Worm (Caenorhabditis elegans) whole organism, L4 larva: ENCODE measurements around the gene srg-27.

Experiments
- F49E8.2 ChIP-seq: sonication (generic microtip); optimal IDR thresholded peaks from 2 replicates; lab custom pipeline; 2016; ENCODE audit warnings: missing compliant biosample characterization, mild to moderate bottlenecking, missing genetic modification characterization, borderline replicate concordance
- T26A8.4 ChIP-seq: fragments of 200-800 bp; sonication (Bioruptor generic); IDR thresholded peaks from 2 replicates; pipeline ENCODE4 v1.3.6; 2022; ENCODE audit warnings: missing genetic modification characterization, missing compliant biosample characterization
- Y75B8A.6 ChIP-seq: fragments of 200-800 bp; sonication (Bioruptor generic); IDR thresholded peaks from 2 replicates; pipeline ENCODE4 v1.3.6; 2022; ENCODE audit warnings: missing genetic modification reagents, missing genetic modification characterization, missing compliant biosample characterization
- ZK337.2 ChIP-seq: fragments of 200-800 bp; sonication (Bioruptor generic); IDR thresholded peaks from 2 replicates; pipeline ENCODE4 v1.3.6; 2022; ENCODE audit warnings: missing genetic modification reagents, missing genetic modification characterization, missing compliant biosample characterization
- aly-2 ChIP-seq: sonication (generic microtip); optimal IDR thresholded peaks from 2 replicates; lab custom pipeline; 2018; ENCODE audit warnings: missing biosample characterization, missing genetic modification characterization
- ceh-32 ChIP-seq: sonication (generic microtip); optimal IDR thresholded peaks from 2 replicates; lab custom pipeline; 2016; ENCODE audit warnings: mild to moderate bottlenecking, missing genetic modification characterization, missing compliant biosample characterization; ENCODE audit not compliant: poor library complexity
- ces-1 ChIP-seq: fragments of 150-350 bp; sonication (generic microtip); optimal IDR thresholded peaks from 4 replicates; lab custom pipeline; 2014; ENCODE audit warnings: missing biosample characterization, missing genetic modification reagents, missing genetic modification characterization
- mdl-1 ChIP-seq, 2 experiments: fragments of 150-350 bp in 1 of 2; sonication (generic microtip) in 1 of 2; optimal IDR thresholded peaks; 2 replicates each; lab custom pipeline; 2014 to 2017; ENCODE audit warnings: missing biosample characterization in 2 of 2, missing genetic modification characterization in 2 of 2
- nhr-11 ChIP-seq: fragments of 150-350 bp; optimal IDR thresholded peaks from 2 replicates; lab custom pipeline; 2014; ENCODE audit warnings: missing biosample characterization, missing genetic modification characterization
- nhr-111 ChIP-seq: fragments of 200-800 bp; sonication (Bioruptor generic); optimal IDR thresholded peaks from 2 replicates; lab custom pipeline; 2018; ENCODE audit warnings: mild to moderate bottlenecking, missing genetic modification characterization, missing compliant biosample characterization
- skn-1 ChIP-seq: fragments of 150-350 bp; optimal IDR thresholded peaks from 2 replicates; lab custom pipeline; 2014; ENCODE audit warnings: missing biosample characterization, missing genetic modification characterization
- ztf-11 ChIP-seq: fragments of 150-350 bp; optimal IDR thresholded peaks from 2 replicates; lab custom pipeline; 2014; ENCODE audit warnings: missing biosample characterization, missing genetic modification characterization

- TF ChIP-seq ces-1 (GFP tag; lab: Kevin White, UChicago) (no peak), nhr-11 (tag; lab: Kevin White, UChicago) (no peak), skn-1 (no peak), F49E8.2 (no peak), mdl-1 (tag; optimal IDR thresholded peaks at IDR 0.05; lab: Kevin White, UChicago) (no peak), T26A8.4 (no peak), Y75B8A.6 (GFP tag; lab: Robert Waterston, UW) (no peak), aly-2 (tag; lab: Kevin White, UChicago) (no peak), nhr-111 (GFP tag; lab: Kevin White, UChicago) (no peak), ZK337.2 (GFP tag; lab: Robert Waterston, UW) (no peak), ceh-32 (tag; lab: Kevin White, UChicago) (no peak), ztf-11 (no peak)
These were observed 5.0 kb upstream of the srg-27 start, which contains the start of gene srg-28 for ce11 chrV:5334588-5334987.
